Worm (Caenorhabditis elegans): Measurements from ENCODE around the gene plpp-1.3.

The plpp-1.3 gene

DNA sequence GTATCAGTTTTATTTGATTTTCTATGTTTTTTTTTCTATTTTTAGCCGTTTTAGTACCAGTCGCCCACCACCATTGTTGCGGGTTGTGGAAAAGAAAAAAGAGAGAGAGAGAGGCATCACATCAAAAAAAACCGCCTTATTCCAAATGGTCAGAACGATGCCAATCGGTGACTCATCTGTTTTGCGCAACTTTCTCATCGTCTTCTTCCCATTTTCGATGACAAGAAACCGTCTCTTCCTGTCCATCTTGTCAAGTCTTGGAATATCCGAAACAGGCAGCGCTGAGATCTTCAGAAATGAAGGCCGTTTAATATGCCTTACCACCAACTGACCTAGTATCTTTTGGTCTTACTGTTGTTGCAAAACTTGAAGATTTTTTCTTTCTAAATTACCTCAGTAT lies 8.6 kb upstream of the plpp-1.3 start:
- no peak for TF ChIP-seq nhr-129 (tag; optimal IDR thresholded peaks at IDR 0.05)
- TF ChIP-seq lin-13 (GFP tag; optimal IDR thresholded peaks at IDR 0.05), result no peak
- no peak for TF ChIP-seq lin-11 (tag; optimal IDR thresholded peaks at IDR 0.05)
- no peak for TF ChIP-seq gmeb-1 (tag; optimal IDR thresholded peaks at IDR 0.05)
- peak; percentile 2 for TF ChIP-seq nhr-21 (tag; optimal IDR thresholded peaks at IDR 0.05)
- TF ChIP-seq F13H6.1 (tag; optimal IDR thresholded peaks at IDR 0.05), result no peak
- no peak for TF ChIP-seq elt-1 (tag; optimal IDR thresholded peaks at IDR 0.05)
- TF ChIP-seq ZK546.5 (tag; optimal IDR thresholded peaks at IDR 0.05), result no peak
- peak; percentile 30 for TF ChIP-seq nhr-25 (tag; optimal IDR thresholded peaks at IDR 0.05)
- no peak for TF ChIP-seq mbf-1 (tag; optimal IDR thresholded peaks at IDR 0.05)
- TF ChIP-seq sma-3 (GFP tag; optimal IDR thresholded peaks at IDR 0.05), result peak; percentile 18
- no peak for TF ChIP-seq lsy-2 (tag; optimal IDR thresholded peaks at IDR 0.05)
- no peak for TF ChIP-seq mab-5 (tag; optimal IDR thresholded peaks at IDR 0.05)
- TF ChIP-seq unc-55 (GFP tag; optimal IDR thresholded peaks at IDR 0.05), result no peak
- TF ChIP-seq nhr-23 (tag; optimal IDR thresholded peaks at IDR 0.05), result no peak
- TF ChIP-seq nhr-10 (tag; optimal IDR thresholded peaks at IDR 0.05), result no peak
- no peak for TF ChIP-seq zag-1 (tag; optimal IDR thresholded peaks at IDR 0.05)
- no peak for TF ChIP-seq nhr-237 (tag; optimal IDR thresholded peaks at IDR 0.05)
- no peak for TF ChIP-seq ceh-16 (tag; optimal IDR thresholded peaks at IDR 0.05)
- no peak for TF ChIP-seq peb-1 (tag; optimal IDR thresholded peaks at IDR 0.05)
- no peak for TF ChIP-seq Y55F3AM.14 (GFP tag; optimal IDR thresholded peaks at IDR 0.05)
- peak; percentile 86 for TF ChIP-seq fos-1 (tag; optimal IDR thresholded peaks at IDR 0.05)
- TF ChIP-seq C34F6.9 (tag; optimal IDR thresholded peaks at IDR 0.05), result no peak
- peak; percentile 50 for TF ChIP-seq blmp-1 (tag; optimal IDR thresholded peaks at IDR 0.05; ENCODE audit: insufficient read depth)
- no peak for TF ChIP-seq ceh-82 (tag; optimal IDR thresholded peaks at IDR 0.05)
- no peak for TF ChIP-seq ama-1 (optimal IDR thresholded peaks at IDR 0.05)
- no peak for TF ChIP-seq nhr-11 (tag; optimal IDR thresholded peaks at IDR 0.05)
- no peak for TF ChIP-seq sma-9 (GFP tag; optimal IDR thresholded peaks at IDR 0.05)
- TF ChIP-seq sma-9 (tag; optimal IDR thresholded peaks at IDR 0.05), result no peak
- no peak for TF ChIP-seq nhr-77 (tag; optimal IDR thresholded peaks at IDR 0.05)
- no peak for TF ChIP-seq mdl-1 (tag; optimal IDR thresholded peaks at IDR 0.05)
- no peak for TF ChIP-seq lin-39 (tag; optimal IDR thresholded peaks at IDR 0.05)
- no peak for TF ChIP-seq ztf-4 (tag; optimal IDR thresholded peaks at IDR 0.05)
- no peak for TF ChIP-seq sem-4 (tag; optimal IDR thresholded peaks at IDR 0.05)
- TF ChIP-seq crh-2 (tag; optimal IDR thresholded peaks at IDR 0.05), result no peak
- TF ChIP-seq unc-39 (tag; optimal IDR thresholded peaks at IDR 0.05), result no peak
- no peak for TF ChIP-seq skn-1 (tag; optimal IDR thresholded peaks at IDR 0.05)

DNA sequence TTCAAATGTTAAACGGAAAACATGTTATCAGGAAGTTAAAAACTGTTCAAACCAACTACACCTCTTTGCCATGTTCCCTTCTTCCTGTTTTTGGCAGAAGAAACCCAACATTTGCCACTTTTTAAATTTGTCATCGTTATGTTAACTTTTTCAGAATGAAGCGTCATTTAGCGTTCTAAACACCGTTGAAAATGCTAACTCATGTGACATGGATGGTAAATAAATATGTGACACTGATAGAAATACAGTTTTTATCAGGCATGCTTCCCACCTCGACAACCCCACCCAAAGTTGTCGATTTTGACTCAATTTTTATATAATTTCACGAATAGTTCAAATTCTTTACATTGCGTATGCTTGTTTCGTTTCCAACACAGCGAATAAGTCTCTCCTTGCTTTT lies 7.8 kb upstream of the plpp-1.3 start:
- TF ChIP-seq nhr-25 (tag; optimal IDR thresholded peaks at IDR 0.05), result no peak
- TF ChIP-seq lsy-2 (tag; optimal IDR thresholded peaks at IDR 0.05), result no peak
- no peak for TF ChIP-seq mbf-1 (tag; optimal IDR thresholded peaks at IDR 0.05)
- TF ChIP-seq mab-5 (tag; optimal IDR thresholded peaks at IDR 0.05), result no peak
- TF ChIP-seq nhr-129 (tag; optimal IDR thresholded peaks at IDR 0.05), result no peak
- no peak for TF ChIP-seq nhr-11 (tag; optimal IDR thresholded peaks at IDR 0.05)
- TF ChIP-seq ztf-11 (tag; optimal IDR thresholded peaks at IDR 0.05), result no peak
- TF ChIP-seq lin-13 (GFP tag; optimal IDR thresholded peaks at IDR 0.05), result no peak
- TF ChIP-seq nhr-10 (tag; optimal IDR thresholded peaks at IDR 0.05), result no peak
- TF ChIP-seq zag-1 (tag; optimal IDR thresholded peaks at IDR 0.05), result no peak
- no peak for TF ChIP-seq skn-1 (tag; optimal IDR thresholded peaks at IDR 0.05)
- TF ChIP-seq nhr-21 (tag; optimal IDR thresholded peaks at IDR 0.05), result no peak
- TF ChIP-seq elt-3 (tag; optimal IDR thresholded peaks at IDR 0.05), result no peak
- peak; percentile 51 for TF ChIP-seq sma-9 (GFP tag; optimal IDR thresholded peaks at IDR 0.05)
- TF ChIP-seq sma-9 (tag; optimal IDR thresholded peaks at IDR 0.05), result no peak
- no peak for TF ChIP-seq R02D3.7 (tag; optimal IDR thresholded peaks at IDR 0.05)
- TF ChIP-seq unc-55 (GFP tag; optimal IDR thresholded peaks at IDR 0.05), result no peak
- no peak for TF ChIP-seq dmd-4 (tag; optimal IDR thresholded peaks at IDR 0.05)
- no peak for TF ChIP-seq gmeb-1 (tag; optimal IDR thresholded peaks at IDR 0.05)
- no peak for TF ChIP-seq ZK546.5 (tag; optimal IDR thresholded peaks at IDR 0.05)
- TF ChIP-seq ama-1 (optimal IDR thresholded peaks at IDR 0.05), result peak; percentile 21
- peak; percentile 87 for TF ChIP-seq fos-1 (tag; optimal IDR thresholded peaks at IDR 0.05)
- peak; percentile 11 for TF ChIP-seq crh-2 (tag; optimal IDR thresholded peaks at IDR 0.05)
- TF ChIP-seq ztf-4 (tag; optimal IDR thresholded peaks at IDR 0.05), result no peak
- no peak for TF ChIP-seq ceh-16 (tag; optimal IDR thresholded peaks at IDR 0.05)
- TF ChIP-seq ztf-1 (GFP tag; conservative IDR thresholded peaks at IDR 0.05), result no peak
- TF ChIP-seq unc-39 (tag; optimal IDR thresholded peaks at IDR 0.05), result no peak
- no peak for TF ChIP-seq lin-11 (tag; optimal IDR thresholded peaks at IDR 0.05)
- no peak for TF ChIP-seq Y55F3AM.14 (GFP tag; optimal IDR thresholded peaks at IDR 0.05)
- TF ChIP-seq unc-62 (GFP tag; optimal IDR thresholded peaks at IDR 0.05), result no peak
- TF ChIP-seq sem-4 (tag; optimal IDR thresholded peaks at IDR 0.05), result no peak
- no peak for TF ChIP-seq ceh-82 (tag; optimal IDR thresholded peaks at IDR 0.05)
- peak; percentile 14 for TF ChIP-seq F13H6.1 (tag; optimal IDR thresholded peaks at IDR 0.05)
